Worm (Caenorhabditis elegans): ENCODE results near the gene ced-5.

DNA sequence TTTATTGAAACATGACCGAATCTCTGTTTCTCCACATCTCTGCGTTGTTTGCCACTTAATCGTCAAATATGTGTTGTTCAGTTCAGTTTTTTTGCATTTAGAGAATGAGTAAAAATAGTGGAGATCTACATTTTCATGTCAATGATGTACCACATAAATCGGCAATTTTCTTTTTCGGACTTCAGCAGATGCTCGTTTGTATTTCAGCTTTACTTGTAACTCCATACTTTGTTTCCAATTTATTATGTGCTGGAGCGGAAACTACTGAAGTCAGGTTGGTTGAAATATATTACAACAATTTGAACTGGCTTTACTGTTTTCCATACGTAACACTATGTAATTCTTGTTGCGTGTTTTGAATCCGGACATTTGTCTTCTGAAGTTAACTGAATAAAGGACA, 46.7 kb downstream of the ced-5 start, which contains the start of gene T07G12.2:
- TF ChIP-seq klf-2 (GFP tag; conservative IDR thresholded peaks at IDR 0.05) (no peak), med-1 (GFP tag; optimal IDR thresholded peaks at IDR 0.05; ENCODE audit: insufficient read depth) (no peak), ztf-23 (GFP tag; IDR thresholded peaks at IDR 0.05) (no peak)
